Worm (Caenorhabditis elegans) whole organism, L3 larva: ENCODE measurements around the gene rpt-6.

Source experiments
- R02D3.7 ChIP-seq: fragments of 150-350 bp; optimal IDR thresholded peaks from 2 replicates; lab custom pipeline; 2014; ENCODE audit warnings: missing biosample characterization, missing genetic modification characterization
- ZK546.5 ChIP-seq: sonication (generic microtip); optimal IDR thresholded peaks from 2 replicates; lab custom pipeline; 2017; ENCODE audit warnings: missing biosample characterization, missing genetic modification characterization
- aly-2 ChIP-seq: fragments of 150-350 bp; optimal IDR thresholded peaks from 2 replicates; lab custom pipeline; 2014; ENCODE audit warnings: missing biosample characterization, missing genetic modification characterization
- ama-1 ChIP-seq: fragments of 150-350 bp; optimal IDR thresholded peaks from 2 replicates; lab custom pipeline; 2018
- ceh-16 ChIP-seq: sonication (generic microtip); optimal IDR thresholded peaks from 2 replicates; lab custom pipeline; 2017; ENCODE audit warnings: missing biosample characterization, missing genetic modification characterization
- ceh-28 ChIP-seq: fragments of 150-350 bp; optimal IDR thresholded peaks from 2 replicates; lab custom pipeline; 2014; ENCODE audit warnings: missing biosample characterization, missing genetic modification reagents, missing genetic modification characterization
- ceh-82 ChIP-seq: fragments of 150-350 bp; optimal IDR thresholded peaks from 2 replicates; lab custom pipeline; 2014; ENCODE audit warnings: missing biosample characterization, missing genetic modification characterization
- ceh-9 ChIP-seq: sonication (generic microtip); optimal IDR thresholded peaks from 2 replicates; lab custom pipeline; 2018; ENCODE audit warnings: missing biosample characterization, missing genetic modification characterization
- daf-12 ChIP-seq: fragments of 150-350 bp; optimal IDR thresholded peaks from 2 replicates; lab custom pipeline; 2014; ENCODE audit warnings: missing biosample characterization, missing genetic modification reagents, missing genetic modification characterization
- egl-27 ChIP-seq: sonication (generic microtip); optimal IDR thresholded peaks from 4 replicates; lab custom pipeline; 2017; ENCODE audit warnings: missing biosample characterization, missing genetic modification reagents, missing genetic modification characterization
- egl-5 ChIP-seq: fragments of 150-350 bp; optimal IDR thresholded peaks from 2 replicates; lab custom pipeline; 2017; ENCODE audit warnings: missing biosample characterization, missing genetic modification reagents, missing genetic modification characterization, inconsistent platforms
- elt-1 ChIP-seq: fragments of 150-350 bp; optimal IDR thresholded peaks from 2 replicates; lab custom pipeline; 2014; ENCODE audit warnings: missing biosample characterization, missing genetic modification characterization
- elt-2 ChIP-seq: sonication (generic microtip); optimal IDR thresholded peaks from 2 replicates; lab custom pipeline; 2016; ENCODE audit warnings: missing genetic modification reagents, mild to moderate bottlenecking, missing genetic modification characterization, missing compliant biosample characterization
- elt-3 ChIP-seq, 3 experiments: fragments of 150-350 bp in 1 of 3; sonication (generic microtip) in 2 of 3; optimal IDR thresholded peaks; 2 replicates in 2 of 3; 4 replicates in 1 of 3; lab custom pipeline; 2014 to 2017; ENCODE audit warnings: missing biosample characterization in 3 of 3, missing genetic modification characterization in 3 of 3
- eor-1 ChIP-seq, 2 experiments: fragments of 150-350 bp; optimal IDR thresholded peaks; 2 replicates each; lab custom pipeline; 2014 to 2018; ENCODE audit warnings: missing biosample characterization in 2 of 2, missing genetic modification characterization in 2 of 2
- fkh-10 ChIP-seq: sonication (generic microtip); optimal IDR thresholded peaks from 2 replicates; lab custom pipeline; 2017; ENCODE audit warnings: missing biosample characterization, missing genetic modification reagents, missing genetic modification characterization
- fkh-2 ChIP-seq: fragments of 150-350 bp; optimal IDR thresholded peaks from 2 replicates; lab custom pipeline; 2014; ENCODE audit warnings: missing biosample characterization, missing genetic modification reagents, missing genetic modification characterization
- fos-1 ChIP-seq: fragments of 150-350 bp; optimal IDR thresholded peaks from 2 replicates; lab custom pipeline; 2014; ENCODE audit warnings: missing biosample characterization, missing genetic modification characterization
- hmg-11 ChIP-seq: sonication (generic microtip); optimal IDR thresholded peaks from 2 replicates; lab custom pipeline; 2016; ENCODE audit warnings: missing genetic modification characterization, missing compliant biosample characterization
- jun-1 ChIP-seq: fragments of 150-350 bp; optimal IDR thresholded peaks from 2 replicates; lab custom pipeline; 2014; ENCODE audit warnings: missing biosample characterization, missing genetic modification reagents, missing genetic modification characterization
- lin-15B ChIP-seq: fragments of 150-350 bp; optimal IDR thresholded peaks from 2 replicates; lab custom pipeline; 2014; ENCODE audit warnings: missing biosample characterization, missing genetic modification characterization
- lin-39 ChIP-seq: fragments of 150-350 bp; optimal IDR thresholded peaks from 2 replicates; lab custom pipeline; 2018; ENCODE audit warnings: missing biosample characterization, missing genetic modification reagents, missing genetic modification characterization
- lsy-12 ChIP-seq: sonication (generic microtip); optimal IDR thresholded peaks from 2 replicates; lab custom pipeline; 2016; ENCODE audit warnings: mild to moderate bottlenecking, missing genetic modification characterization, missing compliant biosample characterization
- mdl-1 ChIP-seq: fragments of 150-350 bp; optimal IDR thresholded peaks from 2 replicates; lab custom pipeline; 2014; ENCODE audit warnings: missing biosample characterization, missing genetic modification characterization
- mml-1 ChIP-seq: fragments of 150-350 bp; sonication (generic microtip); optimal IDR thresholded peaks from 3 replicates; lab custom pipeline; 2014; ENCODE audit warnings: missing biosample characterization, missing genetic modification characterization
- nfya-1 ChIP-seq: sonication (generic microtip); optimal IDR thresholded peaks from 2 replicates; lab custom pipeline; 2017; ENCODE audit warnings: missing genetic modification characterization, mild to moderate bottlenecking, missing compliant biosample characterization, antibody characterized with exemption, moderate library complexity; ENCODE audit not compliant: insufficient read depth
- nhr-11 ChIP-seq: fragments of 150-350 bp; optimal IDR thresholded peaks from 2 replicates; lab custom pipeline; 2014; ENCODE audit warnings: missing biosample characterization, missing genetic modification characterization
- nhr-12 ChIP-seq: fragments of 150-350 bp; optimal IDR thresholded peaks from 2 replicates; lab custom pipeline; 2014; ENCODE audit warnings: missing biosample characterization, missing genetic modification characterization
- nhr-23 ChIP-seq: fragments of 150-350 bp; optimal IDR thresholded peaks from 2 replicates; lab custom pipeline; 2014; ENCODE audit warnings: missing biosample characterization, missing genetic modification reagents, missing genetic modification characterization
- nhr-237 ChIP-seq: fragments of 150-350 bp; optimal IDR thresholded peaks from 2 replicates; lab custom pipeline; 2014; ENCODE audit warnings: missing biosample characterization, missing genetic modification characterization
- nhr-25 ChIP-seq: sonication (generic microtip); optimal IDR thresholded peaks from 2 replicates; lab custom pipeline; 2017; ENCODE audit warnings: missing biosample characterization, missing genetic modification characterization
- nhr-28 ChIP-seq: fragments of 150-350 bp; optimal IDR thresholded peaks from 2 replicates; lab custom pipeline; 2014; ENCODE audit warnings: missing biosample characterization, missing genetic modification characterization
- nhr-43 ChIP-seq: sonication (generic microtip); optimal IDR thresholded peaks from 2 replicates; lab custom pipeline; 2016; ENCODE audit warnings: mild to moderate bottlenecking, missing genetic modification characterization, missing compliant biosample characterization; ENCODE audit not compliant: poor library complexity, severe bottlenecking
- nhr-67 ChIP-seq: fragments of 150-350 bp; optimal IDR thresholded peaks from 2 replicates; lab custom pipeline; 2014; ENCODE audit warnings: missing biosample characterization, missing genetic modification characterization
- nhr-76 ChIP-seq: fragments of 150-350 bp; sonication (generic microtip); optimal IDR thresholded peaks from 5 replicates; lab custom pipeline; 2014; ENCODE audit warnings: missing biosample characterization, missing genetic modification characterization
- nhr-77 ChIP-seq: fragments of 150-350 bp; optimal IDR thresholded peaks from 2 replicates; lab custom pipeline; 2014; ENCODE audit warnings: missing biosample characterization, missing genetic modification characterization
- pha-4 ChIP-seq: fragments of 150-350 bp; optimal IDR thresholded peaks from 2 replicates; lab custom pipeline; 2014; ENCODE audit warnings: missing biosample characterization, missing genetic modification reagents, missing genetic modification characterization
- pqm-1 ChIP-seq: fragments of 150-350 bp; optimal IDR thresholded peaks from 2 replicates; lab custom pipeline; 2017; ENCODE audit warnings: missing biosample characterization, missing genetic modification characterization, inconsistent platforms
- sea-2 ChIP-seq: fragments of 150-350 bp; sonication (generic microtip); optimal IDR thresholded peaks from 4 replicates; lab custom pipeline; 2014; ENCODE audit warnings: missing biosample characterization, missing genetic modification reagents, missing genetic modification characterization
- skn-1 ChIP-seq: fragments of 150-350 bp; optimal IDR thresholded peaks from 2 replicates; lab custom pipeline; 2014; ENCODE audit warnings: missing biosample characterization, missing genetic modification characterization
- snpc-4 ChIP-seq: fragments of 150-350 bp; optimal IDR thresholded peaks from 2 replicates; lab custom pipeline; 2014; ENCODE audit warnings: missing biosample characterization, missing genetic modification characterization
- tbx-2 ChIP-seq: sonication (generic microtip); optimal IDR thresholded peaks from 2 replicates; lab custom pipeline; 2016; ENCODE audit warnings: mild to moderate bottlenecking, missing genetic modification characterization, missing compliant biosample characterization
- unc-39 ChIP-seq: sonication (generic microtip); optimal IDR thresholded peaks from 4 replicates; lab custom pipeline; 2017; ENCODE audit warnings: missing biosample characterization, missing genetic modification characterization
- unc-62 ChIP-seq: fragments of 150-350 bp; sonication (generic microtip); optimal IDR thresholded peaks from 4 replicates; lab custom pipeline; 2014; ENCODE audit warnings: missing biosample characterization, missing genetic modification reagents, missing genetic modification characterization
- zag-1 ChIP-seq: fragments of 150-350 bp; optimal IDR thresholded peaks from 2 replicates; lab custom pipeline; 2014; ENCODE audit warnings: missing biosample characterization, missing genetic modification characterization
- ztf-11 ChIP-seq: fragments of 150-350 bp; optimal IDR thresholded peaks from 2 replicates; lab custom pipeline; 2014; ENCODE audit warnings: missing biosample characterization, missing genetic modification characterization
- ztf-4 ChIP-seq: fragments of 150-350 bp; optimal IDR thresholded peaks from 2 replicates; lab custom pipeline; 2014; ENCODE audit warnings: missing biosample characterization, missing genetic modification characterization

The rpt-6 gene

DNA sequence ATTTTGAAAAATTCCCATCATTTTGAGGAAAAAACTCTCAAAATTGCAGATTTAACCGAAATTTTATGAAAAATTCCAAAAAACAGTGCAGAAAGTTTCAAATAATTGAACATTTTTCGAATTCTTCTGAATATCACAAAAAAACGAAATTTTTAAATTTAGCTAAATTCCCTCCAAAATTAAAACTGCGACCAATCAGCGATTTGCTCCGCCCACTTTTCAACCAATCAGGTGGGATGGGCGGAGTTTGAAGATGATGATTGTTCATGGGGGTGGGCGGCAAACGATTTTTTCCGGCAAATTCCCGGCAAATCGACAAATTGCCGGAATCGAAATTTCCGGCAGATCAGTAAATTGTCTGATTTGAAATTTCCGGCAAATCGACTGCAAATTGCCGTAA lies 36.0 kb upstream of the rpt-6 start:
- TF ChIP-seq nfya-1 (peak; percentile 76), elt-2 (no peak), lin-39 (no peak)

DNA sequence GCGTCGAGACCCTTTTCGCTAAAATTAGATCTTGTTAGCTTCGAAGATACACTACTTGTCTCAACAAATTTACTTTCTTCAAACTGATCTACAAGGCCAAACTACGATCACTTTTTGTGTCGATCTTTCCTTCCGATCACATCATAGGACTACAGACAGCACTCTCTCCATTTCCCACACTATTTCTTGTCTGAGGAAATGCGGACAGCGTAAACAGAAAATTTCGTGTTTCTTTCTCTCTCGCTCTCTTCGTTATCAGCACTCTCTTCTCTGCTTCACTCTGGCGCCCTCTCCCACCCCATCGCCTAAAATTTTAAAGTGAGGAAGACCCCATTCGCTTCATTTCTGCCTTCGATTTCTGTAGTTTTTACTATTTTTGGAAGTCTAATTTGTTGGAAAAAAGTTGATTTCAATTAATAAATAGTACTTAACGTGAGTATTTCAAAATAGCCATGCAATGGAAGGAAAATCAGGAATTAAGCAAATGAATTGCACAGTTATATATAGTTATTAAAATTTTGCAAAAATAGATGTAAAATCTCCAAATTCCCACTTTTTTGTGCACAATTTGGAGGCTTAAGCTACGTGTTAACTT lies 34.8 kb upstream of the rpt-6 start:
- TF ChIP-seq ceh-16 (tag; lab: Kevin White, UChicago) (no peak), lsy-12 (tag; lab: Kevin White, UChicago) (no peak), ceh-9 (tag; lab: Kevin White, UChicago) (no peak), elt-2 (peak; percentile 72), ZK546.5 (tag; lab: Kevin White, UChicago) (no peak), nhr-28 (tag; lab: Kevin White, UChicago) (no peak), fos-1 (tag; lab: Kevin White, UChicago) (no peak), unc-39 (tag; lab: Kevin White, UChicago) (no peak), elt-1 (tag; lab: Kevin White, UChicago) (peak; percentile 59), nhr-43 (tag; lab: Kevin White, UChicago) (peak; percentile 45), nhr-12 (no peak), pha-4 (tag; lab: Kevin White, UChicago) (peak; percentile 93), egl-27 (tag; lab: Kevin White, UChicago) (no peak), lin-15B (tag; lab: Kevin White, UChicago) (peak; percentile 64), R02D3.7 (tag; lab: Kevin White, UChicago) (peak; percentile 5), zag-1 (tag; lab: Kevin White, UChicago) (no peak), sea-2 (GFP tag; lab: Kevin White, UChicago) (no peak), mdl-1 (no peak), pqm-1 (tag; lab: Kevin White, UChicago) (peak; percentile 57), fkh-2 (no peak), nhr-237 (no peak), unc-62 (GFP tag; lab: Kevin White, UChicago) (no peak), aly-2 (tag; lab: Kevin White, UChicago) (no peak), ceh-82 (no peak), ztf-11 (tag; lab: Kevin White, UChicago) (no peak), nhr-76 (tag; lab: Kevin White, UChicago) (no peak), fkh-10 (GFP tag; lab: Kevin White, UChicago) (no peak), ztf-4 (tag; lab: Kevin White, UChicago) (no peak), daf-12 (tag; lab: Kevin White, UChicago) (no peak), ceh-28 (tag; lab: Kevin White, UChicago) (peak; percentile 43), nhr-77 (tag; lab: Kevin White, UChicago) (no peak), nhr-11 (no peak), skn-1 (no peak), hmg-11 (tag; lab: Kevin White, UChicago) (peak; percentile 84), tbx-2 (tag; lab: Kevin White, UChicago) (no peak), elt-3 (tag; optimal IDR thresholded peaks at IDR 0.05; lab: Kevin White, UChicago) (no peak), nhr-23 (peak; percentile 47), snpc-4 (tag; lab: Kevin White, UChicago) (peak; percentile 38), nfya-1 (peak; percentile 89), lin-39 (no peak), jun-1 (tag; lab: Kevin White, UChicago) (peak; percentile 85), ama-1 (lab: Kevin White, UChicago) (no peak), egl-5 (tag; lab: Kevin White, UChicago) (peak; percentile 12), eor-1 (tag; optimal IDR thresholded peaks at IDR 0.05; lab: Kevin White, UChicago) (no peak), mml-1 (tag; lab: Kevin White, UChicago) (no peak), nhr-25 (tag; lab: Kevin White, UChicago) (peak; percentile 92), nhr-67 (tag; lab: Kevin White, UChicago) (no peak)
